Worm (Caenorhabditis elegans) whole organism, L2 larva: ENCODE data around the gene col-97.

ENCODE experiments used
- F13H6.1 ChIP-seq: sonication (generic microtip); optimal IDR thresholded peaks from 2 replicates; lab custom pipeline; 2016; ENCODE audit warnings: missing genetic modification characterization, missing compliant biosample characterization
- R02D3.7 ChIP-seq: fragments of 150-350 bp; optimal IDR thresholded peaks from 2 replicates; lab custom pipeline; 2014; ENCODE audit warnings: missing biosample characterization, missing genetic modification characterization
- Y55F3AM.14 ChIP-seq: fragments of 200-800 bp; sonication (Bioruptor generic); optimal IDR thresholded peaks from 2 replicates; lab custom pipeline; 2018; ENCODE audit warnings: mild to moderate bottlenecking, missing genetic modification characterization, missing compliant biosample characterization
- ZK546.5 ChIP-seq: sonication (generic microtip); optimal IDR thresholded peaks from 2 replicates; lab custom pipeline; 2017; ENCODE audit warnings: missing biosample characterization, missing genetic modification characterization
- alr-1 ChIP-seq: fragments of 150-350 bp; optimal IDR thresholded peaks from 2 replicates; lab custom pipeline; 2014; ENCODE audit warnings: missing biosample characterization, missing genetic modification characterization
- aly-2 ChIP-seq: fragments of 150-350 bp; optimal IDR thresholded peaks from 2 replicates; lab custom pipeline; 2014; ENCODE audit warnings: missing biosample characterization, missing genetic modification characterization
- blmp-1 ChIP-seq: sonication (generic microtip); optimal IDR thresholded peaks from 2 replicates; lab custom pipeline; 2017; ENCODE audit warnings: missing genetic modification characterization, mild to moderate bottlenecking, missing compliant biosample characterization, antibody characterized with exemption, moderate library complexity; ENCODE audit not compliant: insufficient read depth
- ceh-16 ChIP-seq: fragments of 150-350 bp; optimal IDR thresholded peaks from 2 replicates; lab custom pipeline; 2014; ENCODE audit warnings: missing biosample characterization, missing genetic modification characterization
- ceh-82 ChIP-seq: fragments of 150-350 bp; optimal IDR thresholded peaks from 2 replicates; lab custom pipeline; 2014; ENCODE audit warnings: missing biosample characterization, missing genetic modification characterization
- crh-2 ChIP-seq: sonication (generic microtip); optimal IDR thresholded peaks from 2 replicates; lab custom pipeline; 2017; ENCODE audit warnings: missing biosample characterization, missing genetic modification characterization
- dmd-4 ChIP-seq: sonication (generic microtip); optimal IDR thresholded peaks from 2 replicates; lab custom pipeline; 2017; ENCODE audit warnings: missing biosample characterization, missing genetic modification characterization
- egl-27 ChIP-seq: sonication (generic microtip); optimal IDR thresholded peaks from 3 replicates; lab custom pipeline; 2017; ENCODE audit warnings: missing biosample characterization, missing genetic modification reagents, missing genetic modification characterization
- elt-1 ChIP-seq: fragments of 150-350 bp; optimal IDR thresholded peaks from 2 replicates; lab custom pipeline; 2014; ENCODE audit warnings: missing biosample characterization, missing genetic modification characterization
- gmeb-1 ChIP-seq: fragments of 150-350 bp; optimal IDR thresholded peaks from 2 replicates; lab custom pipeline; 2014; ENCODE audit warnings: missing biosample characterization, missing genetic modification characterization
- lin-11 ChIP-seq: fragments of 150-350 bp; sonication (generic microtip); optimal IDR thresholded peaks from 2 replicates; lab custom pipeline; 2014; ENCODE audit warnings: missing biosample characterization, missing genetic modification characterization, inconsistent platforms, mixed read lengths
- lin-13 ChIP-seq: fragments of 150-350 bp; optimal IDR thresholded peaks from 2 replicates; lab custom pipeline; 2014; ENCODE audit warnings: missing biosample characterization, missing genetic modification reagents, missing genetic modification characterization
- lin-39 ChIP-seq: fragments of 150-350 bp; optimal IDR thresholded peaks from 2 replicates; lab custom pipeline; 2014; ENCODE audit warnings: missing biosample characterization, missing genetic modification reagents, missing genetic modification characterization
- lsy-2 ChIP-seq, 2 experiments: fragments of 150-350 bp in 1 of 2; sonication (generic microtip) in 1 of 2; optimal IDR thresholded peaks; 2 replicates each; lab custom pipeline; 2014 to 2017; ENCODE audit warnings: missing biosample characterization in 2 of 2, missing genetic modification characterization in 2 of 2
- mab-5 ChIP-seq: fragments of 150-350 bp; optimal IDR thresholded peaks from 2 replicates; lab custom pipeline; 2014; ENCODE audit warnings: missing biosample characterization, missing genetic modification characterization
- mdl-1 ChIP-seq, 2 experiments: fragments of 150-350 bp in 1 of 2; sonication (generic microtip) in 1 of 2; optimal IDR thresholded peaks; 2 replicates each; lab custom pipeline; 2017; ENCODE audit warnings: missing biosample characterization in 2 of 2, missing genetic modification characterization in 2 of 2
- nhr-10 ChIP-seq: sonication (generic microtip); optimal IDR thresholded peaks from 2 replicates; lab custom pipeline; 2017; ENCODE audit warnings: missing biosample characterization, missing genetic modification characterization
- nhr-11 ChIP-seq: fragments of 150-350 bp; optimal IDR thresholded peaks from 2 replicates; lab custom pipeline; 2014; ENCODE audit warnings: missing biosample characterization, missing genetic modification characterization
- nhr-12 ChIP-seq: fragments of 150-350 bp; optimal IDR thresholded peaks from 2 replicates; lab custom pipeline; 2014; ENCODE audit warnings: missing biosample characterization, missing genetic modification characterization
- nhr-129 ChIP-seq: fragments of 150-350 bp; optimal IDR thresholded peaks from 2 replicates; lab custom pipeline; 2014; ENCODE audit warnings: missing biosample characterization, missing genetic modification characterization
- nhr-21 ChIP-seq: fragments of 150-350 bp; optimal IDR thresholded peaks from 2 replicates; lab custom pipeline; 2014; ENCODE audit warnings: missing biosample characterization, missing genetic modification characterization
- nhr-23 ChIP-seq: fragments of 150-350 bp; optimal IDR thresholded peaks from 2 replicates; lab custom pipeline; 2014; ENCODE audit warnings: missing biosample characterization, missing genetic modification reagents, missing genetic modification characterization
- nhr-237 ChIP-seq: fragments of 150-350 bp; optimal IDR thresholded peaks from 2 replicates; lab custom pipeline; 2014; ENCODE audit warnings: missing biosample characterization, missing genetic modification characterization
- nhr-25 ChIP-seq: fragments of 150-350 bp; sonication (generic microtip); optimal IDR thresholded peaks from 3 replicates; lab custom pipeline; 2014; ENCODE audit warnings: missing biosample characterization, missing genetic modification characterization
- nhr-6 ChIP-seq: fragments of 150-350 bp; optimal IDR thresholded peaks from 2 replicates; lab custom pipeline; 2014; ENCODE audit warnings: missing biosample characterization, missing genetic modification characterization
- nhr-77 ChIP-seq: fragments of 150-350 bp; optimal IDR thresholded peaks from 2 replicates; lab custom pipeline; 2014; ENCODE audit warnings: missing biosample characterization, missing genetic modification characterization
- peb-1 ChIP-seq: fragments of 150-350 bp; optimal IDR thresholded peaks from 2 replicates; lab custom pipeline; 2014; ENCODE audit warnings: missing biosample characterization, missing genetic modification characterization
- sem-4 ChIP-seq: fragments of 150-350 bp; optimal IDR thresholded peaks from 2 replicates; lab custom pipeline; 2014; ENCODE audit warnings: missing biosample characterization, missing genetic modification reagents, missing genetic modification characterization
- skn-1 ChIP-seq: sonication (generic microtip); optimal IDR thresholded peaks from 2 replicates; lab custom pipeline; 2017; ENCODE audit warnings: missing biosample characterization, missing genetic modification characterization
- sma-3 ChIP-seq: sonication (generic microtip); optimal IDR thresholded peaks from 2 replicates; lab custom pipeline; 2016; ENCODE audit warnings: missing genetic modification reagents, missing genetic modification characterization, missing compliant biosample characterization
- sma-9 ChIP-seq, 2 experiments: fragments of 150-350 bp in 1 of 2; sonication (generic microtip) in 1 of 2; optimal IDR thresholded peaks; 2 replicates each; lab custom pipeline; 2014 to 2016; ENCODE audit warnings: missing genetic modification characterization in 2 of 2, mild to moderate bottlenecking in 1 of 2, missing biosample characterization in 1 of 2, missing compliant biosample characterization in 1 of 2, missing genetic modification reagents in 1 of 2, moderate library complexity in 1 of 2
- unc-39 ChIP-seq: fragments of 150-350 bp; optimal IDR thresholded peaks from 2 replicates; lab custom pipeline; 2014; ENCODE audit warnings: missing biosample characterization, missing genetic modification characterization
- unc-55 ChIP-seq: fragments of 150-350 bp; sonication (generic microtip); optimal IDR thresholded peaks from 3 replicates; lab custom pipeline; 2014; ENCODE audit warnings: missing biosample characterization, missing genetic modification reagents, missing genetic modification characterization
- unc-62 ChIP-seq: fragments of 150-350 bp; optimal IDR thresholded peaks from 2 replicates; lab custom pipeline; 2014; ENCODE audit warnings: missing biosample characterization, missing genetic modification reagents, missing genetic modification characterization
- zag-1 ChIP-seq: fragments of 150-350 bp; optimal IDR thresholded peaks from 2 replicates; lab custom pipeline; 2014; ENCODE audit warnings: missing biosample characterization, missing genetic modification characterization
- ztf-1 ChIP-seq: fragments of 200-800 bp; sonication (Bioruptor generic); conservative IDR thresholded peaks from 2 replicates; pipeline ENCODE4 v1.3.6; 2022; ENCODE audit warnings: missing genetic modification characterization, missing compliant biosample characterization
- ztf-11 ChIP-seq: sonication (generic microtip); optimal IDR thresholded peaks from 2 replicates; lab custom pipeline; 2017; ENCODE audit warnings: missing biosample characterization, missing genetic modification characterization
- ztf-4 ChIP-seq: fragments of 150-350 bp; optimal IDR thresholded peaks from 2 replicates; lab custom pipeline; 2014; ENCODE audit warnings: missing biosample characterization, missing genetic modification characterization

The col-97 gene

ce11 chrIII:12993055-12993454 lies 452 bp downstream of the col-97 start:
- TF ChIP-seq nhr-12 (no peak), aly-2 (tag; lab: Kevin White, UChicago) (no peak)

ce11 chrIII:12990997-12991396 lies 2.5 kb downstream of the col-97 start, which contains the start of gene ZK1010.12:
TSS of gene ZK1010.12 (plus strand) at chrIII:12991297.
- no peak for TF ChIP-seq lsy-2 (tag; optimal IDR thresholded peaks at IDR 0.05; lab: Kevin White, UChicago)
- no peak for TF ChIP-seq nhr-129
- no peak for TF ChIP-seq dmd-4 (tag; lab: Kevin White, UChicago)
- TF ChIP-seq nhr-10 (tag; lab: Kevin White, UChicago): no peak

ce11 chrIII:12987418-12987817 lies 6.1 kb downstream of the col-97 start, which contains the start of gene ZK1010.5:
TSS of gene ZK1010.5 (minus strand) at chrIII:12987518.
- TF ChIP-seq gmeb-1 (no peak), sma-3 (no peak), nhr-6 (tag; lab: Kevin White, UChicago) (no peak), blmp-1 (tag; lab: Kevin White, UChicago) (no peak), mab-5 (tag; lab: Kevin White, UChicago) (no peak), sma-9 (GFP tag; optimal IDR thresholded peaks at IDR 0.05; lab: Kevin White, UChicago) (no peak), sma-9 (tag; optimal IDR thresholded peaks at IDR 0.05; lab: Kevin White, UChicago) (no peak), unc-39 (no peak), nhr-21 (no peak)

- no peak for TF ChIP-seq ZK546.5
- no peak for TF ChIP-seq nhr-10 (tag; lab: Kevin White, UChicago)
- no peak for TF ChIP-seq skn-1 (tag; lab: Kevin White, UChicago)
- no peak for TF ChIP-seq unc-55
- TF ChIP-seq Y55F3AM.14 (GFP tag; lab: Kevin White, UChicago): no peak
- no peak for TF ChIP-seq sem-4 (tag; lab: Kevin White, UChicago)
- no peak for TF ChIP-seq lin-13 (GFP tag; lab: Kevin White, UChicago)
- no peak for TF ChIP-seq unc-62 (GFP tag; lab: Kevin White, UChicago)
- TF ChIP-seq mdl-1 (tag; optimal IDR thresholded peaks at IDR 0.05; lab: Kevin White, UChicago): no peak
- no peak for TF ChIP-seq gmeb-1
- TF ChIP-seq aly-2 (tag; lab: Kevin White, UChicago): no peak
- no peak for TF ChIP-seq ztf-4
- no peak for TF ChIP-seq ztf-1 (GFP tag; lab: Robert Waterston, UW)
- TF ChIP-seq egl-27: no peak
These were observed 12.7 kb downstream of the col-97 start, which contains the start of gene ZK1010.4 for ce11 chrIII:12980770-12981169. TSS of gene ZK1010.4 (plus strand) at chrIII:12981070.

- no peak for TF ChIP-seq elt-1
- TF ChIP-seq Y55F3AM.14 (GFP tag; lab: Kevin White, UChicago): no peak
- no peak for TF ChIP-seq alr-1 (tag; lab: Kevin White, UChicago)
- TF ChIP-seq nhr-10 (tag; lab: Kevin White, UChicago): peak; percentile 46
- peak; percentile 48 for TF ChIP-seq nhr-6 (tag; lab: Kevin White, UChicago)
- peak; percentile 61 for TF ChIP-seq egl-27
- no peak for TF ChIP-seq peb-1 (tag; lab: Kevin White, UChicago)
- TF ChIP-seq sma-9 (GFP tag; optimal IDR thresholded peaks at IDR 0.05; lab: Kevin White, UChicago): peak; percentile 81
- TF ChIP-seq sma-9 (tag; optimal IDR thresholded peaks at IDR 0.05; lab: Kevin White, UChicago): no peak
- TF ChIP-seq ztf-11 (tag; lab: Kevin White, UChicago): no peak
- TF ChIP-seq lsy-2 (tag; optimal IDR thresholded peaks at IDR 0.05; lab: Kevin White, UChicago): peak; percentile 99 to 100
- no peak for TF ChIP-seq unc-62 (GFP tag; lab: Kevin White, UChicago)
- no peak for TF ChIP-seq blmp-1 (tag; lab: Kevin White, UChicago)
- peak; percentile 75 for TF ChIP-seq ceh-16
- peak; percentile 87 for TF ChIP-seq crh-2 (tag; lab: Kevin White, UChicago)
- TF ChIP-seq gmeb-1: peak; percentile 86
- TF ChIP-seq sem-4 (tag; lab: Kevin White, UChicago): peak; percentile 97
- no peak for TF ChIP-seq lin-39
- peak; percentile 91 for TF ChIP-seq lin-11 (tag; lab: Kevin White, UChicago)
- TF ChIP-seq lin-13 (GFP tag; lab: Kevin White, UChicago): peak; percentile 84
- no peak for TF ChIP-seq nhr-77 (tag; lab: Kevin White, UChicago)
- no peak for TF ChIP-seq nhr-11 (tag; lab: Kevin White, UChicago)
- TF ChIP-seq nhr-25 (tag; lab: Kevin White, UChicago): peak; percentile 83
- TF ChIP-seq R02D3.7 (tag; lab: Kevin White, UChicago): peak; percentile 100
- peak; percentile 35 for TF ChIP-seq nhr-237 (tag; lab: Kevin White, UChicago)
- TF ChIP-seq nhr-23: no peak
- TF ChIP-seq zag-1 (tag; lab: Kevin White, UChicago): peak; percentile 76
- TF ChIP-seq ZK546.5: peak; percentile 37
- TF ChIP-seq ceh-82: no peak
- peak; percentile 12 for TF ChIP-seq dmd-4 (tag; lab: Kevin White, UChicago)
- peak; percentile 84 for TF ChIP-seq F13H6.1 (tag; lab: Kevin White, UChicago)
- no peak for TF ChIP-seq unc-39
- no peak for TF ChIP-seq nhr-12
These were observed 14.9 kb downstream of the col-97 start, which contains the start of the genes ubq-2 and frg-1 for ce11 chrIII:12978473-12979174. TSS of gene ubq-2 (minus strand) at chrIII:12978523. TSS of gene frg-1 (plus strand) at chrIII:12979162.
